Fruit fly (Drosophila melanogaster): ENCODE measurements around the gene ERp44.

The ERp44 gene

dm6 chrX:16333434-16334141 lies 36.1 kb upstream of the ERp44 start, which contains the start of the genes CG9921 and Dsp1 (continued):
- TF ChIP-seq wek (GFP tag; optimal IDR thresholded peaks at IDR 0.05) (peak; percentile 53), CG10565 (GFP tag; optimal IDR thresholded peaks at IDR 0.05) (no peak), tgo (GFP tag; IDR thresholded peaks at IDR 0.05) (no peak), grau (tag; optimal IDR thresholded peaks at IDR 0.05) (peak; percentile 13), Hand (GFP tag; optimal IDR thresholded peaks at IDR 0.05) (peak; percentile 18), CG6689 (GFP tag; IDR thresholded peaks at IDR 0.05) (peak; percentile 17; the same call in 1 of the 2 replicates), CG30431 (GFP tag; optimal IDR thresholded peaks at IDR 0.05) (no peak), CG14441 (GFP tag; IDR thresholded peaks at IDR 0.05) (no peak), sug (tag; optimal IDR thresholded peaks at IDR 0.05) (peak; percentile 26), toy (GFP tag; IDR thresholded peaks at IDR 0.05) (no peak), CG3838 (GFP tag; optimal IDR thresholded peaks at IDR 0.05) (no peak), Atf3 (GFP tag; optimal IDR thresholded peaks at IDR 0.05) (no peak), MESR4 (GFP tag; optimal IDR thresholded peaks at IDR 0.05) (peak; percentile 28), maf-S (GFP tag; optimal IDR thresholded peaks at IDR 0.05) (no peak), CG13287 (GFP tag; IDR thresholded peaks at IDR 0.05; ENCODE audit: partially characterized antibody) (peak; percentile 11; the same call in 1 of the 2 replicates), CG13296 (GFP tag; optimal IDR thresholded peaks at IDR 0.05) (peak; percentile 29), Poxn (GFP tag; IDR thresholded peaks at IDR 0.05) (no peak), CG7963 (GFP tag; IDR thresholded peaks at IDR 0.05; ENCODE audit: partially characterized antibody) (no peak), cg (GFP tag; optimal IDR thresholded peaks at IDR 0.05) (peak; percentile 97), sim (GFP tag; IDR thresholded peaks at IDR 0.05) (no peak), exex (tag; optimal IDR thresholded peaks at IDR 0.05) (no peak), CG7357 (GFP tag; IDR thresholded peaks at IDR 0.05) (no peak), Rfx (GFP tag; IDR thresholded peaks at IDR 0.05) (peak; percentile 32; the same call in 1 of the 2 replicates), gfzf (GFP tag; optimal IDR thresholded peaks at IDR 0.05) (no peak), CG15269 (tag; optimal IDR thresholded peaks at IDR 0.05) (peak; percentile 49), ase (GFP tag; IDR thresholded peaks at IDR 0.05) (no peak), CG17568 (GFP tag; optimal IDR thresholded peaks at IDR 0.05) (no peak), CG1024 (GFP tag; IDR thresholded peaks at IDR 0.05) (0 out of 2 replicates have a peak, but pooled peaks have one; percentile 6), CG7987 (GFP tag; optimal IDR thresholded peaks at IDR 0.05) (no peak), CG1832 (GFP tag; optimal IDR thresholded peaks at IDR 0.05) (no peak), D19A (tag; optimal IDR thresholded peaks at IDR 0.05) (no peak), Spps (tag; optimal IDR thresholded peaks at IDR 0.05) (no peak), Abd-B (GFP tag; optimal IDR thresholded peaks at IDR 0.05) (no peak), esg (GFP tag; conservative IDR thresholded peaks at IDR 0.05) (no peak), Ptx1 (GFP tag; IDR thresholded peaks at IDR 0.05) (no peak), Meics (GFP tag; optimal IDR thresholded peaks at IDR 0.05) (no peak), pfk (GFP tag; optimal IDR thresholded peaks at IDR 0.05) (peak; percentile 63), CG8388 (GFP tag; optimal IDR thresholded peaks at IDR 0.05) (no peak), YL-1 (GFP tag; optimal IDR thresholded peaks at IDR 0.05) (no peak), Dek (tag; optimal IDR thresholded peaks at IDR 0.05) (no peak), CG4820 (GFP tag; optimal IDR thresholded peaks at IDR 0.05) (no peak), CG3726 (GFP tag; IDR thresholded peaks at IDR 0.05) (no peak), fru (optimal IDR thresholded peaks at IDR 0.05) (no peak), Xrp1 (GFP tag; IDR thresholded peaks at IDR 0.05) (no peak), Ets97D (GFP tag; optimal IDR thresholded peaks at IDR 0.05) (no peak), sima (GFP tag; optimal IDR thresholded peaks at IDR 0.05) (no peak), Side (GFP tag; optimal IDR thresholded peaks at IDR 0.05) (no peak), CkIIα-i1 (GFP tag; IDR thresholded peaks at IDR 0.05) (no peak), Drgx (GFP tag; IDR thresholded peaks at IDR 0.05) (peak; percentile 8; the same call in 1 of the 2 replicates), so (GFP tag; IDR thresholded peaks at IDR 0.05) (peak; percentile 15; the same call in 1 of the 3 replicates)

Measured in whole organism, embryonic.